Worm (Caenorhabditis elegans) whole organism, late embryonic: ENCODE data around the gene emb-8.
A peak's percentile ranks its signal among the peaks of the same experiment; 100 is the strongest.

ENCODE experiments used
- T23F11.4 ChIP-seq: fragments of 200-800 bp; sonication (Bioruptor generic); optimal IDR thresholded peaks from 2 replicates; lab custom pipeline; 2018; ENCODE audit warnings: mild to moderate bottlenecking, missing genetic modification characterization, missing compliant biosample characterization
- hlh-30 ChIP-seq: sonication (generic microtip); optimal IDR thresholded peaks from 2 replicates; lab custom pipeline; 2017; ENCODE audit warnings: antibody characterized with exemption, missing genetic modification characterization, missing compliant biosample characterization; ENCODE audit not compliant: insufficient read depth
- lin-11 ChIP-seq: fragments of 200-800 bp; sonication (Bioruptor generic); optimal IDR thresholded peaks from 2 replicates; lab custom pipeline; 2018; ENCODE audit warnings: mild to moderate bottlenecking, missing genetic modification characterization, missing compliant biosample characterization
- nfya-1 ChIP-seq: sonication (generic microtip); optimal IDR thresholded peaks from 2 replicates; lab custom pipeline; 2017; ENCODE audit warnings: missing genetic modification characterization, mild to moderate bottlenecking, missing compliant biosample characterization, antibody characterized with exemption, moderate library complexity
- pag-3 ChIP-seq: sonication (generic microtip); optimal IDR thresholded peaks from 2 replicates; lab custom pipeline; 2016; ENCODE audit warnings: missing compliant biosample characterization, missing genetic modification characterization, borderline replicate concordance
- pat-9 ChIP-seq: fragments of 200-800 bp; sonication (Bioruptor generic); optimal IDR thresholded peaks from 2 replicates; lab custom pipeline; 2018; ENCODE audit warnings: mild to moderate bottlenecking, missing genetic modification characterization, moderate library complexity, missing compliant biosample characterization
- pha-4 ChIP-seq: fragments of 150-350 bp; optimal IDR thresholded peaks from 2 replicates; lab custom pipeline; 2018; ENCODE audit warnings: missing biosample characterization, missing genetic modification reagents, missing genetic modification characterization
- unc-55 ChIP-seq: sonication (generic microtip); optimal IDR thresholded peaks from 2 replicates; lab custom pipeline; 2017; ENCODE audit warnings: missing biosample characterization, missing genetic modification reagents, missing genetic modification characterization

- TF ChIP-seq unc-55 (GFP tag; lab: Kevin White, UChicago) (peak; percentile 13), T23F11.4 (no peak), pat-9 (no peak), pag-3 (tag; lab: Kevin White, UChicago) (no peak), hlh-30 (tag; lab: Kevin White, UChicago) (no peak), pha-4 (tag; lab: Kevin White, UChicago) (no peak), nfya-1 (no peak), lin-11 (tag; lab: Kevin White, UChicago) (no peak)
These were observed 36.5 kb downstream of the emb-8 start, which contains the start of gene gars-1 for ce11 chrIII:5162820-5163631.
